Fruit fly (Drosophila melanogaster) whole organism, embryonic: ENCODE data around the gene CG31752.

Experiments
- Aef1 ChIP-seq: fragments of 200-800 bp; sonication (Bioruptor generic); IDR thresholded peaks from 3 replicates; pipeline ENCODE4 v1.3.6; 2022; ENCODE audit warnings: missing biosample characterization, missing genetic modification characterization
- Antp ChIP-seq: fragments of 200-800 bp; sonication (Bioruptor generic); optimal IDR thresholded peaks from 3 replicates; lab custom pipeline; 2016; ENCODE audit warnings: missing biosample characterization, missing genetic modification characterization
- BEAF-32 ChIP-seq: fragments of 200-800 bp; sonication (Bioruptor generic); optimal IDR thresholded peaks from 3 replicates; lab custom pipeline; 2017; ENCODE audit warnings: missing biosample characterization, missing genetic modification characterization, mild to moderate bottlenecking, moderate library complexity, missing genetic modification reagents
- BtbVII ChIP-seq: fragments of 200-800 bp; sonication (Bioruptor generic); optimal IDR thresholded peaks from 3 replicates; lab custom pipeline; 2017; ENCODE audit warnings: missing biosample characterization, mild to moderate bottlenecking, missing genetic modification characterization
- C15 ChIP-seq: fragments of 200-800 bp; sonication (Bioruptor generic); IDR thresholded peaks from 3 replicates; pipeline ENCODE4 v1.3.6; 2022; ENCODE audit warnings: missing biosample characterization, missing genetic modification characterization
- CG1024 ChIP-seq: fragments of 200-800 bp; sonication (Bioruptor generic); IDR thresholded peaks from 2 replicates; pipeline ENCODE4 v1.3.6; 2022; ENCODE audit warnings: missing biosample characterization, missing genetic modification characterization
- CG10267 ChIP-seq: fragments of 200-800 bp; sonication (Bioruptor generic); optimal IDR thresholded peaks from 2 replicates; lab custom pipeline; 2018; ENCODE audit warnings: missing biosample characterization, mild to moderate bottlenecking, missing genetic modification characterization, moderate library complexity
- CG11093 ChIP-seq: fragments of 200-800 bp; sonication (Bioruptor generic); IDR thresholded peaks from 3 replicates; pipeline ENCODE4 v1.3.6; 2022; ENCODE audit warnings: missing biosample characterization, missing genetic modification characterization
- CG12236 ChIP-seq: fragments of 200-800 bp; sonication (Bioruptor generic); optimal IDR thresholded peaks from 2 replicates; lab custom pipeline; 2016; ENCODE audit warnings: missing biosample characterization, missing genetic modification characterization
- CG13123 ChIP-seq: fragments of 200-800 bp; sonication (Bioruptor generic); optimal IDR thresholded peaks from 2 replicates; lab custom pipeline; 2016; ENCODE audit warnings: missing biosample characterization, missing genetic modification characterization
- CG13287 ChIP-seq: fragments of 200-800 bp; sonication (Bioruptor generic); IDR thresholded peaks from 2 replicates; pipeline ENCODE4 v1.3.6; 2022; ENCODE audit warnings: missing biosample characterization, missing genetic modification characterization; ENCODE audit not compliant: partially characterized antibody
- CG13624 ChIP-seq: fragments of 200-800 bp; sonication (Bioruptor generic); optimal IDR thresholded peaks from 2 replicates; lab custom pipeline; 2016; ENCODE audit warnings: missing biosample characterization, missing genetic modification characterization
- CG14667 ChIP-seq: fragments of 200-800 bp; sonication (Bioruptor generic); IDR thresholded peaks from 2 replicates; pipeline ENCODE4 v1.3.6; 2022; ENCODE audit warnings: missing biosample characterization, missing genetic modification characterization
- CG15011 ChIP-seq: fragments of 200-800 bp; sonication (Bioruptor generic); optimal IDR thresholded peaks from 3 replicates; lab custom pipeline; 2018; ENCODE audit warnings: missing biosample characterization, mild to moderate bottlenecking, missing genetic modification characterization
- CG15269 ChIP-seq: fragments of 200-800 bp; sonication (Bioruptor generic); optimal IDR thresholded peaks from 2 replicates; lab custom pipeline; 2018; ENCODE audit warnings: missing biosample characterization, mild to moderate bottlenecking, missing genetic modification characterization, moderate library complexity
- CG30403 ChIP-seq: fragments of 200-800 bp; sonication (Bioruptor generic); optimal IDR thresholded peaks from 3 replicates; lab custom pipeline; 2016; ENCODE audit warnings: missing biosample characterization, missing genetic modification characterization
- CG31365 ChIP-seq: fragments of 200-800 bp; sonication (Bioruptor generic); optimal IDR thresholded peaks from 2 replicates; lab custom pipeline; 2018; ENCODE audit warnings: missing biosample characterization, mild to moderate bottlenecking, missing genetic modification characterization
- CG5180 ChIP-seq: fragments of 200-800 bp; sonication (Bioruptor generic); optimal IDR thresholded peaks from 3 replicates; lab custom pipeline; 2017; ENCODE audit warnings: missing biosample characterization, missing genetic modification characterization, mild to moderate bottlenecking, moderate library complexity, missing genetic modification reagents
- CG6272 ChIP-seq: fragments of 200-800 bp; sonication (Bioruptor generic); IDR thresholded peaks from 2 replicates; pipeline ENCODE4 v1.3.6; 2022; ENCODE audit warnings: missing biosample characterization, missing genetic modification characterization
- CG8281 ChIP-seq: fragments of 200-800 bp; sonication (Bioruptor generic); optimal IDR thresholded peaks from 2 replicates; lab custom pipeline; 2018; ENCODE audit warnings: missing biosample characterization, mild to moderate bottlenecking, missing genetic modification characterization, moderate library complexity
- CG8478 ChIP-seq: fragments of >200 bp; optimal IDR thresholded peaks from 2 replicates; lab custom pipeline; 2018
- CG9609 ChIP-seq: fragments of 200-800 bp; sonication (Bioruptor generic); optimal IDR thresholded peaks from 3 replicates; lab custom pipeline; 2016; ENCODE audit warnings: missing biosample characterization, missing genetic modification characterization
- Hr3 ChIP-seq: fragments of 200-800 bp; sonication (Bioruptor generic); optimal IDR thresholded peaks from 3 replicates; lab custom pipeline; 2016; ENCODE audit warnings: missing biosample characterization, missing genetic modification characterization
- MTF-1 ChIP-seq: fragments of 200-800 bp; sonication (Bioruptor generic); optimal IDR thresholded peaks from 2 replicates; lab custom pipeline; 2018; ENCODE audit warnings: missing biosample characterization, mild to moderate bottlenecking, missing genetic modification characterization, borderline replicate concordance
- Med ChIP-seq: fragments of 200-800 bp; sonication (Bioruptor generic); peaks from one replicate; lab custom pipeline; 2016; ENCODE audit warnings: missing biosample characterization, missing genetic modification characterization, mild to moderate bottlenecking, inconsistent platforms, moderate library complexity
- Nf-YC ChIP-seq: fragments of 200-800 bp; optimal IDR thresholded peaks from 3 replicates; lab custom pipeline; 2019; ENCODE audit warnings: missing biosample characterization, mild to moderate bottlenecking, missing genetic modification characterization, moderate library complexity
- Ravus ChIP-seq: fragments of 200-800 bp; sonication (Bioruptor generic); IDR thresholded peaks from 2 replicates; pipeline ENCODE4 v1.3.6; 2022; ENCODE audit warnings: missing biosample characterization, missing genetic modification characterization
- Tbp ChIP-seq: fragments of >200 bp; optimal IDR thresholded peaks from 2 replicates; lab custom pipeline; 2018; ENCODE audit warnings: missing biosample characterization, missing genetic modification characterization
- Usf ChIP-seq: fragments of 200-800 bp; sonication (Bioruptor generic); optimal IDR thresholded peaks from 2 replicates; lab custom pipeline; 2017; ENCODE audit warnings: missing genotype, missing biosample characterization, missing genetic modification characterization
- bcd ChIP-seq: fragments of 200-800 bp; sonication (Bioruptor generic); optimal IDR thresholded peaks from 2 replicates; lab custom pipeline; 2017; ENCODE audit warnings: missing biosample characterization, mild to moderate bottlenecking, missing genetic modification characterization
- br ChIP-seq: fragments of >200 bp; optimal IDR thresholded peaks from 2 replicates; lab custom pipeline; 2017
- corto ChIP-seq: fragments of 200-800 bp; sonication (Bioruptor generic); optimal IDR thresholded peaks from 2 replicates; lab custom pipeline; 2016; ENCODE audit warnings: missing biosample characterization, mild to moderate bottlenecking, missing genetic modification characterization, moderate library complexity
- crol ChIP-seq: fragments of 200-800 bp; sonication (Bioruptor generic); IDR thresholded peaks from 2 replicates; pipeline ENCODE4 v1.3.6; 2022; ENCODE audit warnings: missing biosample characterization, missing genetic modification characterization
- cwo ChIP-seq: fragments of 200-800 bp; sonication (Bioruptor generic); optimal IDR thresholded peaks from 3 replicates; lab custom pipeline; 2017; ENCODE audit warnings: missing biosample characterization, missing genetic modification characterization, mild to moderate bottlenecking, moderate library complexity, missing genetic modification reagents
- dan ChIP-seq: fragments of 200-800 bp; sonication (Bioruptor generic); IDR thresholded peaks from 2 replicates; pipeline ENCODE4 v1.3.6; 2022; ENCODE audit warnings: missing biosample characterization, missing genetic modification characterization
- gcm2 ChIP-seq: fragments of 200-800 bp; sonication (Bioruptor generic); optimal IDR thresholded peaks from 2 replicates; lab custom pipeline; 2016; ENCODE audit warnings: missing biosample characterization, missing genetic modification characterization
- h ChIP-seq: fragments of >200 bp; optimal IDR thresholded peaks from 2 replicates; lab custom pipeline; 2017
- her ChIP-seq: fragments of 200-800 bp; sonication (Bioruptor generic); optimal IDR thresholded peaks from 2 replicates; lab custom pipeline; 2016; ENCODE audit warnings: missing biosample characterization, missing genetic modification characterization
- lbe ChIP-seq: fragments of 200-800 bp; sonication (Bioruptor generic); optimal IDR thresholded peaks from 2 replicates; lab custom pipeline; 2016; ENCODE audit warnings: missing biosample characterization, mild to moderate bottlenecking, missing genetic modification characterization
- otp ChIP-seq: fragments of 200-800 bp; sonication (Bioruptor generic); IDR thresholded peaks from 3 replicates; pipeline ENCODE4, ENCODE4 v1.3.6; 2022; ENCODE audit warnings: missing biosample characterization, missing genetic modification characterization
- pita ChIP-seq: fragments of 200-800 bp; sonication (Bioruptor generic); optimal IDR thresholded peaks from 2 replicates; lab custom pipeline; 2017; ENCODE audit warnings: missing biosample characterization, mild to moderate bottlenecking, missing genetic modification characterization
- pnt ChIP-seq: fragments of 200-800 bp; sonication (Bioruptor generic); optimal IDR thresholded peaks from 3 replicates; lab custom pipeline; 2016; ENCODE audit warnings: missing biosample characterization, missing genetic modification characterization
- run ChIP-seq: fragments of 200-800 bp; sonication (Bioruptor generic); optimal IDR thresholded peaks from 3 replicates; lab custom pipeline; 2018; ENCODE audit warnings: missing biosample characterization, mild to moderate bottlenecking, missing genetic modification characterization
- salm ChIP-seq: fragments of 200-800 bp; sonication (Bioruptor generic); optimal IDR thresholded peaks from 2 replicates; lab custom pipeline; 2018; ENCODE audit warnings: missing biosample characterization, mild to moderate bottlenecking, missing genetic modification characterization
- sc ChIP-seq, 3 experiments: fragments of >200 bp in 2 of 3; fragments of 200-800 bp in 1 of 3; sonication (Bioruptor generic) in 1 of 3; optimal IDR thresholded peaks; 2 replicates in 2 of 3; 3 replicates in 1 of 3; lab custom pipeline; 2017; ENCODE audit warnings: mild to moderate bottlenecking in 1 of 3, missing biosample characterization in 1 of 3, missing genetic modification characterization in 1 of 3, missing genetic modification reagents in 1 of 3
- shn ChIP-seq: fragments of 200-800 bp; sonication (Bioruptor generic); optimal IDR thresholded peaks from 3 replicates; lab custom pipeline; 2016; ENCODE audit warnings: missing biosample characterization, missing genetic modification characterization
- sisA ChIP-seq: fragments of 200-800 bp; sonication (Bioruptor generic); IDR thresholded peaks from 2 replicates; pipeline ENCODE4 v1.3.6; 2022; ENCODE audit warnings: missing biosample characterization, missing genetic modification characterization
- so ChIP-seq: fragments of 200-800 bp; sonication (Bioruptor generic); IDR thresholded peaks from 3 replicates; pipeline ENCODE4 v1.3.6; 2022; ENCODE audit warnings: missing biosample characterization, missing genetic modification characterization
- tap ChIP-seq: fragments of 200-800 bp; optimal IDR thresholded peaks from 3 replicates; lab custom pipeline; 2019; ENCODE audit warnings: missing biosample characterization, mild to moderate bottlenecking, missing genetic modification characterization, moderate library complexity
- usp ChIP-seq: fragments of >200 bp; optimal IDR thresholded peaks from 2 replicates; lab custom pipeline; 2017; ENCODE audit warnings: missing biosample characterization, missing genetic modification characterization
- vfl ChIP-seq: fragments of 200-800 bp; sonication (Bioruptor generic); optimal IDR thresholded peaks from 2 replicates; lab custom pipeline; 2016; ENCODE audit warnings: missing biosample characterization, missing genetic modification characterization
- vnd ChIP-seq: fragments of 200-800 bp; sonication (Bioruptor generic); IDR thresholded peaks from 3 replicates; pipeline ENCODE4 v1.3.6; 2022; ENCODE audit warnings: missing biosample characterization, missing genetic modification characterization; ENCODE audit not compliant: partially characterized antibody

Gene CG31752

DNA sequence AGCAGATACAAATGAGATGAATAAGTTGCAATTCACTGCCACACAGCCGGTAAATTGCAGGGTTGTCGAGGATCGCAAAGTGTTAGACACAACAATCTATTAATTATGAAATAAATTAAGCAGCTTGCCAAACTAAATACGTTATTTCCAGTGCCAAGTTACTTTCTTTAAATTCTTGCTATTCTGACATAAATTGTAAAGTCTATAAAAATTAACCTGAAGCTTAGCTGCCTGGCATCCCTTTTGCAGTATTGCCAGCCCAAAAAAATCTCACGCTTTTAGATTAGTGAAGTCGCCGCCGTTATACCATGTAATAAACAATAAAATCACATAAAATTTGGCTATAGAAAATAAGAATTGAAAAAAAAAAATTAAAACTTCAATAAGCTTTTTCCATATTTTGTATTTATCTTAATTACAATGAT, 16.5 kb upstream of the CG31752 start (continued):
- TF ChIP-seq so (GFP tag; lab: Robert Waterston, UW) (peak; percentile 76; the same call in 2 of the 3 replicates), CG15269 (peak; percentile 93), CG30403 (GFP tag; lab: Kevin White, UChicago) (peak; percentile 93), her (GFP tag; lab: Kevin White, UChicago) (peak; percentile 78), salm (tag; lab: Kevin White, UChicago) (peak; percentile 87), CG5180 (peak; percentile 71), CG1024 (GFP tag; lab: Robert Waterston, UW) (peak; percentile 81), CG11093 (GFP tag; lab: Robert Waterston, UW) (peak; percentile 90), CG8281 (tag; lab: Kevin White, UChicago) (peak; percentile 73), bcd (GFP tag; lab: Kevin White, UChicago) (peak; percentile 86), sisA (GFP tag; lab: Robert Waterston, UW) (peak; percentile 84), usp (GFP tag; lab: Kevin White, UChicago) (no peak), cwo (GFP tag; lab: Kevin White, UChicago) (peak; percentile 80), run (tag; lab: Kevin White, UChicago) (peak; percentile 86), gcm2 (GFP tag; lab: Kevin White, UChicago) (peak; percentile 85), CG15011 (peak; percentile 83), h (lab: Kevin White, UChicago) (no peak), Aef1 (peak; percentile 88), dan (0 out of 2 replicates have a peak, but pooled peaks have one; percentile 13), CG8478 (lab: Kevin White, UChicago) (no peak), shn (peak; percentile 81), crol (GFP tag; lab: Robert Waterston, UW) (no peak; the same call in 1 of the 2 replicates), Antp (GFP tag; lab: Kevin White, UChicago) (peak; percentile 69), CG13123 (GFP tag; lab: Kevin White, UChicago) (peak; percentile 64), vnd (GFP tag; lab: Robert Waterston, UW) (no peak), lbe (GFP tag; lab: Kevin White, UChicago) (peak; percentile 96), Usf (GFP tag; lab: Kevin White, UChicago) (peak; percentile 80), pita (GFP tag; lab: Kevin White, UChicago) (no peak), CG13624 (peak; percentile 72), CG13287 (GFP tag; lab: Robert Waterston, UW) (peak; percentile 54), Tbp (GFP tag; lab: Kevin White, UChicago) (no peak), otp (GFP tag; lab: Robert Waterston, UW) (peak; percentile 92), sc (optimal IDR thresholded peaks at IDR 0.05; lab: Kevin White, UChicago) (no peak), sc (GFP tag; optimal IDR thresholded peaks at IDR 0.05; lab: Kevin White, UChicago) (peak; percentile 78), CG14667 (peak; percentile 87), BEAF-32 (GFP tag; lab: Kevin White, UChicago) (peak; percentile 50), CG10267 (peak; percentile 81), CG9609 (peak; percentile 88), pnt (peak; percentile 84), vfl (peak; percentile 87), CG6272 (GFP tag; lab: Robert Waterston, UW) (peak; percentile 87), corto (GFP tag; lab: Kevin White, UChicago) (peak; percentile 94), CG12236 (GFP tag; lab: Kevin White, UChicago) (peak; percentile 74), tap (tag; lab: Kevin White, UChicago) (peak; percentile 92), CG31365 (peak; percentile 70), BtbVII (GFP tag; lab: Kevin White, UChicago) (peak; percentile 88), Med (GFP tag; lab: Kevin White, UChicago) (peak; percentile 97), Ravus (GFP tag; lab: Robert Waterston, UW) (peak; percentile 69), br (lab: Kevin White, UChicago) (no peak), MTF-1 (GFP tag; lab: Kevin White, UChicago) (peak; percentile 80), Hr3 (GFP tag; lab: Kevin White, UChicago) (peak; percentile 87), Nf-YC (tag; lab: Kevin White, UChicago) (peak; percentile 83), C15 (GFP tag; lab: Robert Waterston, UW) (peak; percentile 79; the same call in 1 of the 3 replicates)
